Worm (Caenorhabditis elegans) whole organism, midembryonic: Measurements from ENCODE around the gene mans-3.

Experiments
- T22C8.4 ChIP-seq: fragments of 200-800 bp; sonication (Bioruptor generic); IDR thresholded peaks from 2 replicates; pipeline ENCODE4 v1.3.6; 2022; ENCODE audit warnings: missing genetic modification characterization, missing compliant biosample characterization
- flt-1 ChIP-seq: fragments of 200-800 bp; sonication (Bioruptor generic); IDR thresholded peaks from 2 replicates; pipeline ENCODE4 v1.3.6; 2022; ENCODE audit warnings: missing genetic modification characterization, missing compliant biosample characterization
- klf-2 ChIP-seq: fragments of 200-800 bp; sonication (Bioruptor generic); conservative IDR thresholded peaks from 2 replicates; pipeline ENCODE4 v1.3.6; 2022; ENCODE audit warnings: missing genetic modification reagents, missing genetic modification characterization, missing compliant biosample characterization
- med-1 ChIP-seq: sonication (generic microtip); optimal IDR thresholded peaks from 2 replicates; lab custom pipeline; 2017; ENCODE audit warnings: missing genetic modification characterization, mild to moderate bottlenecking, missing compliant biosample characterization, antibody characterized with exemption, missing genetic modification reagents; ENCODE audit not compliant: insufficient read depth
- ref-1 ChIP-seq: fragments of 200-800 bp; sonication (Bioruptor generic); conservative IDR thresholded peaks from 2 replicates; pipeline ENCODE4 v1.3.6; 2022; ENCODE audit warnings: missing genetic modification reagents, missing genetic modification characterization, missing compliant biosample characterization
- tab-1 ChIP-seq: fragments of 200-800 bp; sonication (Bioruptor generic); IDR thresholded peaks from 2 replicates; pipeline ENCODE4 v1.3.6; 2022; ENCODE audit warnings: missing genetic modification characterization, missing compliant biosample characterization
- ztf-23 ChIP-seq: fragments of 200-800 bp; sonication (Bioruptor generic); IDR thresholded peaks from 2 replicates; pipeline ENCODE4 v1.3.6; 2022; ENCODE audit warnings: missing genetic modification reagents, missing genetic modification characterization, missing compliant biosample characterization
- ztf-29 ChIP-seq: fragments of 200-800 bp; sonication (Bioruptor generic); IDR thresholded peaks from 2 replicates; pipeline ENCODE4 v1.3.6; 2022; ENCODE audit warnings: missing genetic modification reagents, missing genetic modification characterization, missing compliant biosample characterization

- TF ChIP-seq flt-1 (GFP tag; lab: Robert Waterston, UW) (no peak), ztf-23 (GFP tag; lab: Robert Waterston, UW) (no peak), ztf-29 (GFP tag; lab: Robert Waterston, UW) (no peak), T22C8.4 (GFP tag; lab: Robert Waterston, UW) (no peak), ref-1 (GFP tag; lab: Robert Waterston, UW) (no peak), klf-2 (GFP tag; lab: Robert Waterston, UW) (no peak), tab-1 (GFP tag; lab: Robert Waterston, UW) (no peak), med-1 (GFP tag; lab: Kevin White, UChicago) (no peak)
These were observed 17.3 kb upstream of the mans-3 start, which contains the start of gene C31H2.14 for ce11 chrX:5147918-5148317.
